Fruit fly (Drosophila melanogaster) whole organism, embryonic: ENCODE results near the gene Hsp83.

Experiments used
- B-H2 ChIP-seq: fragments of 200-800 bp; sonication (Bioruptor generic); optimal IDR thresholded peaks from 2 replicates; lab custom pipeline; 2018; ENCODE audit warnings: missing biosample characterization, mild to moderate bottlenecking, missing genetic modification characterization
- BEAF-32 ChIP-seq: fragments of 200-800 bp; sonication (Bioruptor generic); optimal IDR thresholded peaks from 3 replicates; lab custom pipeline; 2017; ENCODE audit warnings: missing biosample characterization, missing genetic modification characterization, mild to moderate bottlenecking, moderate library complexity, missing genetic modification reagents
- CG10565 ChIP-seq: fragments of 200-800 bp; sonication (Bioruptor generic); optimal IDR thresholded peaks from 3 replicates; lab custom pipeline; 2016; ENCODE audit warnings: missing biosample characterization, mild to moderate bottlenecking, missing genetic modification characterization
- CG10959 ChIP-seq: fragments of 200-800 bp; sonication (Bioruptor generic); IDR thresholded peaks from 2 replicates; pipeline ENCODE4 v1.3.6; 2022; ENCODE audit warnings: missing biosample characterization, missing genetic modification characterization
- CG11504 ChIP-seq: fragments of 200-800 bp; sonication (Bioruptor generic); optimal IDR thresholded peaks from 3 replicates; lab custom pipeline; 2019; ENCODE audit warnings: missing biosample characterization, mild to moderate bottlenecking, missing genetic modification characterization, moderate library complexity
- CG11560 ChIP-seq: fragments of 200-800 bp; sonication (Bioruptor generic); IDR thresholded peaks from 3 replicates; pipeline ENCODE4 v1.3.6; 2022; ENCODE audit warnings: missing biosample characterization, missing genetic modification characterization
- CG12769 ChIP-seq: fragments of 200-800 bp; sonication (Bioruptor generic); optimal IDR thresholded peaks from 2 replicates; lab custom pipeline; 2019; ENCODE audit warnings: missing biosample characterization, mild to moderate bottlenecking, missing genetic modification characterization, moderate library complexity
- CG13624 ChIP-seq: fragments of 200-800 bp; sonication (Bioruptor generic); optimal IDR thresholded peaks from 2 replicates; lab custom pipeline; 2016; ENCODE audit warnings: missing biosample characterization, missing genetic modification characterization
- CG14860 ChIP-seq: fragments of 200-800 bp; sonication (Bioruptor generic); IDR thresholded peaks from 3 replicates; pipeline ENCODE4 v1.3.6; 2022; ENCODE audit warnings: missing biosample characterization, missing genetic modification characterization; ENCODE audit not compliant: partially characterized antibody
- CG15269 ChIP-seq: fragments of 200-800 bp; sonication (Bioruptor generic); optimal IDR thresholded peaks from 2 replicates; lab custom pipeline; 2018; ENCODE audit warnings: missing biosample characterization, mild to moderate bottlenecking, missing genetic modification characterization, moderate library complexity
- CG17361 ChIP-seq: fragments of 200-800 bp; sonication (Bioruptor generic); IDR thresholded peaks from 3 replicates; pipeline ENCODE4 v1.3.6; 2022; ENCODE audit warnings: missing biosample characterization, missing genetic modification characterization
- CG2129 ChIP-seq: fragments of 200-800 bp; sonication (Bioruptor generic); IDR thresholded peaks from 2 replicates; pipeline ENCODE4 v1.3.6; 2022; ENCODE audit warnings: missing biosample characterization, missing genetic modification characterization; ENCODE audit not compliant: partially characterized antibody
- CG31441 ChIP-seq: fragments of 200-800 bp; sonication (Bioruptor generic); IDR thresholded peaks from 2 replicates; pipeline ENCODE4 v1.3.6; 2022; ENCODE audit warnings: missing biosample characterization, missing genetic modification characterization
- CG3995 ChIP-seq: fragments of 200-800 bp; sonication (Bioruptor generic); optimal IDR thresholded peaks from 3 replicates; lab custom pipeline; 2016; ENCODE audit warnings: missing biosample characterization, missing genetic modification characterization
- CG42726 ChIP-seq: fragments of 200-800 bp; sonication (Bioruptor generic); IDR thresholded peaks from 2 replicates; pipeline ENCODE4 v1.3.6; 2022; ENCODE audit warnings: missing biosample characterization, missing genetic modification characterization; ENCODE audit not compliant: partially characterized antibody
- CG4328 ChIP-seq: fragments of 200-800 bp; sonication (Bioruptor generic); optimal IDR thresholded peaks from 3 replicates; lab custom pipeline; 2017; ENCODE audit warnings: missing biosample characterization, missing genetic modification reagents, missing genetic modification characterization
- CG7372 ChIP-seq: fragments of 200-800 bp; sonication (Bioruptor generic); IDR thresholded peaks from 2 replicates; pipeline ENCODE4 v1.3.6; 2022; ENCODE audit warnings: missing biosample characterization, missing genetic modification characterization
- CG8388 ChIP-seq: fragments of 200-800 bp; sonication (Bioruptor generic); optimal IDR thresholded peaks from 2 replicates; lab custom pipeline; 2019; ENCODE audit warnings: missing biosample characterization, mild to moderate bottlenecking, missing genetic modification characterization, moderate library complexity
- CG9609 ChIP-seq: fragments of 200-800 bp; sonication (Bioruptor generic); optimal IDR thresholded peaks from 3 replicates; lab custom pipeline; 2016; ENCODE audit warnings: missing biosample characterization, missing genetic modification characterization
- CG9797 ChIP-seq: fragments of 200-800 bp; sonication (Bioruptor generic); optimal IDR thresholded peaks from 3 replicates; lab custom pipeline; 2018; ENCODE audit warnings: missing biosample characterization, mild to moderate bottlenecking, missing genetic modification characterization
- D19B ChIP-seq: fragments of 200-800 bp; sonication (Bioruptor generic); optimal IDR thresholded peaks from 2 replicates; lab custom pipeline; 2017; ENCODE audit warnings: missing biosample characterization, mild to moderate bottlenecking, missing genetic modification characterization
- Ets65A ChIP-seq: fragments of 200-800 bp; sonication (Bioruptor generic); peaks from one replicate; lab custom pipeline; 2016; ENCODE audit warnings: missing biosample characterization, missing genetic modification characterization
- HmgD ChIP-seq: fragments of 200-800 bp; sonication (Bioruptor generic); optimal IDR thresholded peaks from 3 replicates; lab custom pipeline; 2016; ENCODE audit warnings: missing biosample characterization, missing genetic modification characterization
- Hr78 ChIP-seq, 2 experiments: fragments of 200-800 bp in 1 of 2; fragments of >200 bp in 1 of 2; sonication (Bioruptor generic) in 1 of 2; optimal IDR thresholded peaks; 2 replicates each; lab custom pipeline; 2017 to 2019; ENCODE audit warnings: missing biosample characterization in 2 of 2, missing genetic modification characterization in 2 of 2, mild to moderate bottlenecking in 1 of 2, moderate library complexity in 1 of 2
- Jarid2 ChIP-seq: fragments of 200-800 bp; sonication (Bioruptor generic); optimal IDR thresholded peaks from 3 replicates; lab custom pipeline; 2017; ENCODE audit warnings: mild to moderate bottlenecking, missing biosample characterization, missing genetic modification reagents, missing genetic modification characterization
- NC2β ChIP-seq: fragments of 200-800 bp; sonication (Bioruptor generic); optimal IDR thresholded peaks from 2 replicates; lab custom pipeline; 2016; ENCODE audit warnings: missing biosample characterization, missing genetic modification characterization
- Oaz ChIP-seq: fragments of 200-800 bp; sonication (Bioruptor generic); IDR thresholded peaks from 2 replicates; pipeline ENCODE4 v1.3.6; 2022; ENCODE audit warnings: missing biosample characterization, missing genetic modification characterization
- Pdp1 ChIP-seq, 2 experiments: fragments of 200-800 bp; sonication (Bioruptor generic); optimal IDR thresholded peaks; 3 replicates each; lab custom pipeline; 2016; ENCODE audit warnings: missing biosample characterization in 2 of 2, missing genetic modification characterization in 2 of 2, mild to moderate bottlenecking in 1 of 2, moderate library complexity in 1 of 2
- Rfx ChIP-seq: fragments of 200-800 bp; sonication (Bioruptor generic); IDR thresholded peaks from 2 replicates; pipeline ENCODE4 v1.3.6; 2022; ENCODE audit warnings: missing biosample characterization, missing genetic modification characterization
- Rx ChIP-seq: fragments of 200-800 bp; sonication (Bioruptor generic); IDR thresholded peaks from 2 replicates; pipeline ENCODE4 v1.3.6; 2022; ENCODE audit warnings: missing biosample characterization, missing genetic modification characterization
- Spps ChIP-seq: fragments of 200-800 bp; sonication (Bioruptor generic); optimal IDR thresholded peaks from 2 replicates; lab custom pipeline; 2018; ENCODE audit warnings: missing biosample characterization, mild to moderate bottlenecking, missing genetic modification characterization
- bigmax ChIP-seq: fragments of 200-800 bp; sonication (Bioruptor generic); optimal IDR thresholded peaks from 2 replicates; lab custom pipeline; 2018; ENCODE audit warnings: missing biosample characterization, mild to moderate bottlenecking, missing genetic modification characterization
- btn ChIP-seq: fragments of 200-800 bp; sonication (Bioruptor generic); optimal IDR thresholded peaks from 2 replicates; lab custom pipeline; 2016; ENCODE audit warnings: missing biosample characterization, missing genetic modification characterization
- en ChIP-seq: fragments of 200-800 bp; sonication (Bioruptor generic); optimal IDR thresholded peaks from 2 replicates; lab custom pipeline; 2016; ENCODE audit warnings: missing biosample characterization, missing genetic modification characterization
- esg ChIP-seq: fragments of 200-800 bp; sonication (Bioruptor generic); conservative IDR thresholded peaks from 2 replicates; pipeline ENCODE4 v1.3.6; 2022; ENCODE audit warnings: missing biosample characterization, missing genetic modification characterization
- fu2 ChIP-seq: fragments of 200-800 bp; sonication (Bioruptor generic); optimal IDR thresholded peaks from 2 replicates; lab custom pipeline; 2016; ENCODE audit warnings: missing biosample characterization, missing genetic modification characterization
- gsb-n ChIP-seq: fragments of 200-800 bp; sonication (Bioruptor generic); optimal IDR thresholded peaks from 3 replicates; lab custom pipeline; 2018; ENCODE audit warnings: missing biosample characterization, mild to moderate bottlenecking, missing genetic modification characterization
- her ChIP-seq: fragments of 200-800 bp; sonication (Bioruptor generic); optimal IDR thresholded peaks from 2 replicates; lab custom pipeline; 2016; ENCODE audit warnings: missing biosample characterization, missing genetic modification characterization
- kni ChIP-seq: fragments of 200-800 bp; sonication (Bioruptor generic); optimal IDR thresholded peaks from 3 replicates; lab custom pipeline; 2017; ENCODE audit warnings: mild to moderate bottlenecking, missing biosample characterization, missing genetic modification reagents, missing genetic modification characterization
- knrl ChIP-seq: fragments of 200-800 bp; sonication (Bioruptor generic); IDR thresholded peaks from 3 replicates; pipeline ENCODE4 v1.3.6; 2022; ENCODE audit warnings: missing biosample characterization, missing genetic modification characterization; ENCODE audit not compliant: partially characterized antibody
- maf-S ChIP-seq: fragments of 200-800 bp; sonication (Bioruptor generic); optimal IDR thresholded peaks from 2 replicates; lab custom pipeline; 2016; ENCODE audit warnings: missing biosample characterization, missing genetic modification characterization
- nerfin-2 ChIP-seq: fragments of 200-800 bp; sonication (Bioruptor generic); IDR thresholded peaks from 2 replicates; pipeline ENCODE4 v1.3.6; 2022; ENCODE audit warnings: missing biosample characterization, missing genetic modification characterization; ENCODE audit not compliant: partially characterized antibody
- org-1 ChIP-seq: fragments of 200-800 bp; sonication (Bioruptor generic); optimal IDR thresholded peaks from 2 replicates; lab custom pipeline; 2017; ENCODE audit warnings: missing biosample characterization, missing genetic modification characterization
- pfk ChIP-seq: fragments of 200-800 bp; sonication (Bioruptor generic); optimal IDR thresholded peaks from 2 replicates; lab custom pipeline; 2018; ENCODE audit warnings: missing biosample characterization, mild to moderate bottlenecking, missing genetic modification characterization, moderate library complexity
- prd ChIP-seq, 3 experiments: fragments of >200 bp in 2 of 3; fragments of 200-800 bp in 1 of 3; sonication (Bioruptor generic) in 1 of 3; optimal IDR thresholded peaks in 2 of 3; IDR thresholded peaks in 1 of 3; 2 replicates in 2 of 3; 3 replicates in 1 of 3; pipeline versions ENCODE4 v1.3.6 to Lab custom; 2017 to 2022; ENCODE audit warnings: missing biosample characterization in 1 of 3, missing genetic modification characterization in 1 of 3
- row ChIP-seq: fragments of 200-800 bp; sonication (Bioruptor generic); IDR thresholded peaks from 3 replicates; pipeline ENCODE4 v1.3.6; 2022; ENCODE audit warnings: missing biosample characterization, missing genetic modification characterization
- sim ChIP-seq: fragments of 200-800 bp; sonication (Bioruptor generic); IDR thresholded peaks from 2 replicates; pipeline ENCODE4 v1.3.6; 2022; ENCODE audit warnings: missing biosample characterization, missing genetic modification characterization
- slp2 ChIP-seq: fragments of 200-800 bp; sonication (Bioruptor generic); optimal IDR thresholded peaks from 2 replicates; lab custom pipeline; 2016; ENCODE audit warnings: missing biosample characterization, missing genetic modification characterization
- trem ChIP-seq: fragments of 200-800 bp; optimal IDR thresholded peaks from 3 replicates; lab custom pipeline; 2019; ENCODE audit warnings: missing biosample characterization, mild to moderate bottlenecking, missing genetic modification characterization, moderate library complexity
- zfh1 ChIP-seq: fragments of 200-800 bp; sonication (Bioruptor generic); IDR thresholded peaks from 3 replicates; pipeline ENCODE4 v1.3.6; 2022; ENCODE audit warnings: missing biosample characterization, missing genetic modification characterization

Hsp83 gene

dm6 chr3L:3179474-3179873 is 13.3 kb upstream of the Hsp83 start (continued):
- TF ChIP-seq maf-S (GFP tag; lab: Kevin White, UChicago) (peak; percentile 80), CG9609 (peak; percentile 69), CG12769 (tag; lab: Kevin White, UChicago) (peak; percentile 90), pfk (GFP tag; lab: Kevin White, UChicago) (no peak), NC2β (GFP tag; lab: Kevin White, UChicago) (peak; percentile 52), CG9797 (no peak), en (GFP tag; lab: Kevin White, UChicago) (peak; percentile 79), row (GFP tag; lab: Robert Waterston, UW) (peak; percentile 95), zfh1 (GFP tag; lab: Robert Waterston, UW) (peak; percentile 89), CG10565 (GFP tag; lab: Kevin White, UChicago) (peak; percentile 70), D19B (GFP tag; lab: Kevin White, UChicago) (peak; percentile 83), Rx (GFP tag; lab: Robert Waterston, UW) (peak; percentile 70), org-1 (GFP tag; lab: Kevin White, UChicago) (peak; percentile 83), Oaz (GFP tag; lab: Robert Waterston, UW) (peak; percentile 67), bigmax (GFP tag; lab: Kevin White, UChicago) (peak; percentile 19), CG11504 (no peak), CG3995 (GFP tag; lab: Kevin White, UChicago) (peak; percentile 52), CG2129 (GFP tag; lab: Robert Waterston, UW) (no peak), btn (peak; percentile 66), slp2 (GFP tag; lab: Kevin White, UChicago) (peak; percentile 70), CG17361 (no peak; the same call in 2 of the 3 replicates), nerfin-2 (no peak), CG13624 (peak; percentile 78), CG4328 (GFP tag; lab: Kevin White, UChicago) (peak; percentile 48), prd (optimal IDR thresholded peaks at IDR 0.05; lab: Kevin White, UChicago) (no peak), prd (GFP tag; IDR thresholded peaks at IDR 0.05; lab: Robert Waterston, UW) (peak; percentile 94), sim (GFP tag; lab: Robert Waterston, UW) (peak; percentile 78), CG42726 (GFP tag; lab: Robert Waterston, UW) (no peak), B-H2 (GFP tag; lab: Kevin White, UChicago) (no peak), Spps (tag; lab: Kevin White, UChicago) (peak; percentile 86), CG8388 (GFP tag; lab: Kevin White, UChicago) (peak; percentile 84), Hr78 (GFP tag; optimal IDR thresholded peaks at IDR 0.05; lab: Kevin White, UChicago) (no peak), CG14860 (GFP tag; lab: Robert Waterston, UW) (no peak), esg (GFP tag; lab: Robert Waterston, UW) (peak; percentile 71), Ets65A (peak; percentile 86), CG15269 (peak; percentile 91), knrl (no peak), CG31441 (GFP tag; lab: Robert Waterston, UW) (no peak), Jarid2 (peak; percentile 56), gsb-n (tag; lab: Kevin White, UChicago) (peak; percentile 83), Pdp1 (GFP tag; optimal IDR thresholded peaks at IDR 0.05; lab: Kevin White, UChicago) (peak in 1 of 2 experiments; percentile 89), kni (peak; percentile 8), BEAF-32 (GFP tag; lab: Kevin White, UChicago) (no peak), CG7372 (GFP tag; lab: Robert Waterston, UW) (peak; percentile 81), Rfx (GFP tag; lab: Robert Waterston, UW) (peak; percentile 94), trem (tag; lab: Kevin White, UChicago) (peak; percentile 87), HmgD (GFP tag; lab: Kevin White, UChicago) (no peak), her (GFP tag; lab: Kevin White, UChicago) (peak; percentile 76), fu2 (GFP tag; lab: Kevin White, UChicago) (peak; percentile 43), CG10959 (GFP tag; lab: Robert Waterston, UW) (peak; percentile 61), CG11560 (peak; percentile 70; the same call in 2 of the 3 replicates)
